Fruit fly (Drosophila melanogaster) whole organism, embryonic: Measurements from ENCODE around the gene Son.

Experiments used
- Adf1 ChIP-seq: fragments of 200-800 bp; sonication (Bioruptor generic); IDR thresholded peaks from 2 replicates; pipeline ENCODE4 v1.3.6; 2022; ENCODE audit warnings: missing biosample characterization, missing genetic modification characterization
- Atf-2 ChIP-seq: fragments of 200-800 bp; sonication (Bioruptor generic); optimal IDR thresholded peaks from 2 replicates; lab custom pipeline; 2016; ENCODE audit warnings: missing biosample characterization, missing genetic modification characterization
- Atf6 ChIP-seq: fragments of 200-800 bp; sonication (Bioruptor generic); IDR thresholded peaks from 2 replicates; pipeline ENCODE4 v1.3.6; 2022; ENCODE audit warnings: missing biosample characterization, missing genetic modification characterization
- CG10147 ChIP-seq: fragments of 200-800 bp; sonication (Bioruptor generic); optimal IDR thresholded peaks from 2 replicates; lab custom pipeline; 2019; ENCODE audit warnings: missing biosample characterization, mild to moderate bottlenecking, missing genetic modification characterization, moderate library complexity
- CG10209 ChIP-seq: fragments of 200-800 bp; sonication (Bioruptor generic); optimal IDR thresholded peaks from 3 replicates; lab custom pipeline; 2017; ENCODE audit warnings: missing biosample characterization, mild to moderate bottlenecking, missing genetic modification characterization, missing genetic modification reagents
- CG10543 ChIP-seq: fragments of 200-800 bp; sonication (Bioruptor generic); optimal IDR thresholded peaks from 3 replicates; lab custom pipeline; 2017; ENCODE audit warnings: missing biosample characterization, mild to moderate bottlenecking, missing genetic modification characterization, moderate library complexity
- CG10565 ChIP-seq: fragments of 200-800 bp; sonication (Bioruptor generic); optimal IDR thresholded peaks from 3 replicates; lab custom pipeline; 2016; ENCODE audit warnings: missing biosample characterization, mild to moderate bottlenecking, missing genetic modification characterization
- CG12219 ChIP-seq: fragments of 200-800 bp; sonication (Bioruptor generic); optimal IDR thresholded peaks from 3 replicates; lab custom pipeline; 2018; ENCODE audit warnings: missing biosample characterization, mild to moderate bottlenecking, missing genetic modification characterization
- CG12769 ChIP-seq: fragments of 200-800 bp; sonication (Bioruptor generic); optimal IDR thresholded peaks from 2 replicates; lab custom pipeline; 2019; ENCODE audit warnings: missing biosample characterization, mild to moderate bottlenecking, missing genetic modification characterization, moderate library complexity
- CG13287 ChIP-seq: fragments of 200-800 bp; sonication (Bioruptor generic); IDR thresholded peaks from 2 replicates; pipeline ENCODE4 v1.3.6; 2022; ENCODE audit warnings: missing biosample characterization, missing genetic modification characterization; ENCODE audit not compliant: partially characterized antibody
- CG13296 ChIP-seq: fragments of 200-800 bp; sonication (Bioruptor generic); optimal IDR thresholded peaks from 3 replicates; lab custom pipeline; 2018; ENCODE audit warnings: missing biosample characterization, mild to moderate bottlenecking, missing genetic modification characterization
- CG15696 ChIP-seq: fragments of 200-800 bp; sonication (Bioruptor generic); optimal IDR thresholded peaks from 2 replicates; lab custom pipeline; 2019; ENCODE audit warnings: missing biosample characterization, mild to moderate bottlenecking, missing genetic modification characterization, moderate library complexity
- CG17912 ChIP-seq: fragments of 200-800 bp; sonication (Bioruptor generic); optimal IDR thresholded peaks from 2 replicates; lab custom pipeline; 2018; ENCODE audit warnings: missing biosample characterization, mild to moderate bottlenecking, missing genetic modification characterization
- CG18011 ChIP-seq: fragments of 200-800 bp; sonication (Bioruptor generic); optimal IDR thresholded peaks from 2 replicates; lab custom pipeline; 2017; ENCODE audit warnings: missing biosample characterization, missing genetic modification characterization, mild to moderate bottlenecking, moderate library complexity, missing genotype
- CG34376 ChIP-seq: fragments of 200-800 bp; sonication (Bioruptor generic); optimal IDR thresholded peaks from 2 replicates; lab custom pipeline; 2018; ENCODE audit warnings: missing biosample characterization, mild to moderate bottlenecking, missing genetic modification characterization
- CG3847 ChIP-seq: fragments of 200-800 bp; sonication (Bioruptor generic); IDR thresholded peaks from 2 replicates; pipeline ENCODE4 v1.3.6; 2022; ENCODE audit warnings: missing biosample characterization, missing genetic modification characterization
- CG4404 ChIP-seq: fragments of 200-800 bp; sonication (Bioruptor generic); IDR thresholded peaks from 2 replicates; pipeline ENCODE4 v1.3.6; 2022; ENCODE audit warnings: missing biosample characterization, missing genetic modification characterization
- CG5245 ChIP-seq: fragments of 200-800 bp; sonication (Bioruptor generic); optimal IDR thresholded peaks from 3 replicates; lab custom pipeline; 2016; ENCODE audit warnings: missing biosample characterization, missing genetic modification characterization
- CG6854 ChIP-seq: fragments of 200-800 bp; sonication (Bioruptor generic); optimal IDR thresholded peaks from 3 replicates; lab custom pipeline; 2017; ENCODE audit warnings: missing biosample characterization, mild to moderate bottlenecking, missing genetic modification characterization
- CG7786 ChIP-seq: fragments of 200-800 bp; sonication (Bioruptor generic); optimal IDR thresholded peaks from 2 replicates; lab custom pipeline; 2016; ENCODE audit warnings: missing biosample characterization, missing genetic modification characterization
- CTCF ChIP-seq: fragments of 200-800 bp; sonication (Bioruptor generic); optimal IDR thresholded peaks from 2 replicates; lab custom pipeline; 2017; ENCODE audit warnings: missing biosample characterization, mild to moderate bottlenecking, missing genetic modification characterization, moderate library complexity
- Drgx ChIP-seq: fragments of 200-800 bp; sonication (Bioruptor generic); IDR thresholded peaks from 2 replicates; pipeline ENCODE4 v1.3.6; 2022; ENCODE audit warnings: missing biosample characterization, missing genetic modification characterization
- E2f1 ChIP-seq: fragments of 200-800 bp; sonication (Bioruptor generic); IDR thresholded peaks from 2 replicates; pipeline ENCODE4 v1.3.6; 2022; ENCODE audit warnings: missing biosample characterization, missing genetic modification characterization
- Ets65A ChIP-seq: fragments of 200-800 bp; sonication (Bioruptor generic); peaks from one replicate; lab custom pipeline; 2016; ENCODE audit warnings: missing biosample characterization, missing genetic modification characterization
- Ets97D ChIP-seq: fragments of 200-800 bp; sonication (Bioruptor generic); optimal IDR thresholded peaks from 3 replicates; lab custom pipeline; 2016; ENCODE audit warnings: missing biosample characterization, missing genetic modification characterization
- Gsc ChIP-seq: fragments of 200-800 bp; sonication (Bioruptor generic); IDR thresholded peaks from 2 replicates; pipeline ENCODE4 v1.3.6; 2022; ENCODE audit warnings: missing biosample characterization, missing genetic modification characterization
- Gug ChIP-seq: fragments of 200-800 bp; sonication (Bioruptor generic); IDR thresholded peaks from 4 replicates; pipeline ENCODE4 v1.3.6; 2022; ENCODE audit warnings: missing biosample characterization, missing genetic modification characterization
- H2.0 ChIP-seq: fragments of 200-800 bp; sonication (Bioruptor generic); IDR thresholded peaks from 2 replicates; pipeline ENCODE4 v1.3.6; 2022; ENCODE audit warnings: missing biosample characterization, missing genetic modification characterization
- Jarid2 ChIP-seq: fragments of 200-800 bp; sonication (Bioruptor generic); optimal IDR thresholded peaks from 3 replicates; lab custom pipeline; 2017; ENCODE audit warnings: mild to moderate bottlenecking, missing biosample characterization, missing genetic modification reagents, missing genetic modification characterization
- MTF-1 ChIP-seq: fragments of 200-800 bp; sonication (Bioruptor generic); optimal IDR thresholded peaks from 2 replicates; lab custom pipeline; 2018; ENCODE audit warnings: missing biosample characterization, mild to moderate bottlenecking, missing genetic modification characterization, borderline replicate concordance
- NFAT ChIP-seq: fragments of 200-800 bp; sonication (Bioruptor generic); IDR thresholded peaks from 2 replicates; pipeline ENCODE4 v1.3.6; 2022; ENCODE audit warnings: missing biosample characterization, missing genetic modification characterization
- NfI ChIP-seq: fragments of 200-800 bp; sonication (Bioruptor generic); optimal IDR thresholded peaks from 3 replicates; lab custom pipeline; 2018; ENCODE audit warnings: missing biosample characterization, mild to moderate bottlenecking, missing genetic modification characterization, moderate library complexity
- Oaz ChIP-seq: fragments of 200-800 bp; sonication (Bioruptor generic); IDR thresholded peaks from 2 replicates; pipeline ENCODE4 v1.3.6; 2022; ENCODE audit warnings: missing biosample characterization, missing genetic modification characterization
- Stat92E ChIP-seq, 3 experiments: fragments of >200 bp in 2 of 3; fragments of 200-800 bp in 1 of 3; sonication (Bioruptor generic) in 1 of 3; optimal IDR thresholded peaks; 2 replicates each; lab custom pipeline; 2017 to 2019; ENCODE audit warnings: missing biosample characterization in 3 of 3, missing genetic modification characterization in 3 of 3, mild to moderate bottlenecking in 1 of 3, moderate library complexity in 1 of 3
- Taf1 ChIP-seq: fragments of 200-800 bp; sonication (Bioruptor generic); IDR thresholded peaks from 2 replicates; pipeline ENCODE4 v1.3.6; 2022; ENCODE audit warnings: missing biosample characterization, missing genetic modification characterization
- Tbp ChIP-seq: fragments of >200 bp; optimal IDR thresholded peaks from 2 replicates; lab custom pipeline; 2018; ENCODE audit warnings: missing biosample characterization, missing genetic modification characterization
- YL-1 ChIP-seq: fragments of 200-800 bp; sonication (Bioruptor generic); optimal IDR thresholded peaks from 3 replicates; lab custom pipeline; 2017; ENCODE audit warnings: missing biosample characterization, mild to moderate bottlenecking, missing genetic modification characterization
- ac ChIP-seq: fragments of 200-800 bp; sonication (Bioruptor generic); optimal IDR thresholded peaks from 3 replicates; lab custom pipeline; 2017; ENCODE audit warnings: missing biosample characterization, mild to moderate bottlenecking, missing genetic modification characterization
- az2 ChIP-seq: fragments of 200-800 bp; sonication (Bioruptor generic); optimal IDR thresholded peaks from 3 replicates; lab custom pipeline; 2016; ENCODE audit warnings: missing biosample characterization, missing genetic modification characterization
- chn ChIP-seq: fragments of 200-800 bp; sonication (Bioruptor generic); optimal IDR thresholded peaks from 2 replicates; lab custom pipeline; 2016; ENCODE audit warnings: missing biosample characterization, missing genetic modification characterization
- en ChIP-seq: fragments of 200-800 bp; sonication (Bioruptor generic); optimal IDR thresholded peaks from 2 replicates; lab custom pipeline; 2016; ENCODE audit warnings: missing biosample characterization, missing genetic modification characterization
- ewg ChIP-seq: fragments of 200-800 bp; sonication (Bioruptor generic); optimal IDR thresholded peaks from 3 replicates; lab custom pipeline; 2017; ENCODE audit warnings: mild to moderate bottlenecking, missing biosample characterization, missing genetic modification reagents, missing genetic modification characterization
- fd3F ChIP-seq: fragments of 200-800 bp; sonication (Bioruptor generic); optimal IDR thresholded peaks from 2 replicates; lab custom pipeline; 2018; ENCODE audit warnings: missing biosample characterization, mild to moderate bottlenecking, missing genetic modification characterization, moderate library complexity
- gcm2 ChIP-seq: fragments of 200-800 bp; sonication (Bioruptor generic); optimal IDR thresholded peaks from 2 replicates; lab custom pipeline; 2016; ENCODE audit warnings: missing biosample characterization, missing genetic modification characterization
- inv ChIP-seq: fragments of 200-800 bp; sonication (Bioruptor generic); IDR thresholded peaks from 2 replicates; pipeline ENCODE4 v1.3.6; 2022; ENCODE audit warnings: missing biosample characterization, missing genetic modification characterization; ENCODE audit not compliant: partially characterized antibody
- mld ChIP-seq: fragments of 200-800 bp; sonication (Bioruptor generic); IDR thresholded peaks from 3 replicates; pipeline ENCODE4 v1.3.6; 2022; ENCODE audit warnings: missing biosample characterization, missing genetic modification characterization; ENCODE audit not compliant: partially characterized antibody
- p53 ChIP-seq: fragments of 200-800 bp; sonication (Bioruptor generic); optimal IDR thresholded peaks from 2 replicates; lab custom pipeline; 2016; ENCODE audit warnings: missing biosample characterization, missing genetic modification characterization
- ranshi ChIP-seq: fragments of 200-800 bp; sonication (Bioruptor generic); IDR thresholded peaks from 2 replicates; pipeline ENCODE4 v1.3.6; 2022; ENCODE audit warnings: missing biosample characterization, missing genetic modification characterization
- seq ChIP-seq: fragments of 200-800 bp; sonication (Bioruptor generic); IDR thresholded peaks from 2 replicates; pipeline ENCODE4 v1.3.6; 2022; ENCODE audit warnings: missing biosample characterization, missing genetic modification characterization
- tin ChIP-seq: fragments of 200-800 bp; sonication (Bioruptor generic); optimal IDR thresholded peaks from 3 replicates; lab custom pipeline; 2016; ENCODE audit warnings: missing biosample characterization, missing genetic modification characterization
- trem ChIP-seq: fragments of 200-800 bp; optimal IDR thresholded peaks from 3 replicates; lab custom pipeline; 2019; ENCODE audit warnings: missing biosample characterization, mild to moderate bottlenecking, missing genetic modification characterization, moderate library complexity

The Son gene

dm6 chr3R:9555334-9555974 lies 22.4 kb upstream of the Son start, which contains the start of the genes CG9386 and BckdhA (continued):
- TF ChIP-seq inv (GFP tag; lab: Robert Waterston, UW), result peak; percentile 54
- no peak for TF ChIP-seq Oaz (GFP tag; lab: Robert Waterston, UW)
- TF ChIP-seq CG13287 (GFP tag; lab: Robert Waterston, UW), result peak; percentile 77
- no peak for TF ChIP-seq Jarid2 (GFP tag; lab: Kevin White, UChicago)
- peak; percentile 35 for TF ChIP-seq Ets97D
- TF ChIP-seq CG10543 (GFP tag; lab: Kevin White, UChicago), result peak; percentile 62
- TF ChIP-seq CG10565 (GFP tag; lab: Kevin White, UChicago), result no peak
- peak; percentile 16 for TF ChIP-seq CG7786 (GFP tag; lab: Kevin White, UChicago)
- TF ChIP-seq CG4404 (GFP tag; lab: Robert Waterston, UW), result no peak
- peak; percentile 63 for TF ChIP-seq NfI (GFP tag; lab: Kevin White, UChicago)
- TF ChIP-seq CG10209, result peak; percentile 32
- no peak for TF ChIP-seq Adf1
- no peak for TF ChIP-seq E2f1 (GFP tag; lab: Robert Waterston, UW)
- TF ChIP-seq ac, result no peak
- TF ChIP-seq CTCF (GFP tag; lab: Kevin White, UChicago), result no peak
- TF ChIP-seq CG34376, result peak; percentile 46
- 0 out of 2 replicates have a peak, but pooled peaks have one; percentile 24 for TF ChIP-seq Taf1
- TF ChIP-seq CG10147 (GFP tag; lab: Kevin White, UChicago), result peak; percentile 42
- TF ChIP-seq CG13296 (GFP tag; lab: Kevin White, UChicago), result peak; percentile 59
- no peak for TF ChIP-seq CG6854 (GFP tag; lab: Kevin White, UChicago)
- TF ChIP-seq CG3847 (GFP tag; lab: Robert Waterston, UW), result no peak
- no peak for TF ChIP-seq MTF-1
- no peak for TF ChIP-seq p53 (GFP tag; lab: Kevin White, UChicago)
- peak; percentile 57 for TF ChIP-seq tin
- TF ChIP-seq Atf-2 (GFP tag; lab: Kevin White, UChicago), result peak; percentile 13
- TF ChIP-seq NFAT (GFP tag; lab: Robert Waterston, UW), result peak; percentile 76
- peak; percentile 38 for TF ChIP-seq CG15696 (tag; lab: Kevin White, UChicago)
- TF ChIP-seq ewg (GFP tag; lab: Kevin White, UChicago), result no peak
- TF ChIP-seq CG12769 (tag; lab: Kevin White, UChicago), result no peak
- TF ChIP-seq gcm2, result no peak
- peak; percentile 61 for TF ChIP-seq chn (GFP tag; lab: Kevin White, UChicago)
- TF ChIP-seq ranshi (GFP tag; lab: Robert Waterston, UW), result 0 out of 2 replicates have a peak, but pooled peaks have one; percentile 26
- peak; percentile 2 for TF ChIP-seq CG18011 (GFP tag; lab: Kevin White, UChicago)
- peak; percentile 52 for TF ChIP-seq trem (tag; lab: Kevin White, UChicago)
- TF ChIP-seq az2 (GFP tag; lab: Kevin White, UChicago), result peak; percentile 37

dm6 chr3R:9559413-9560014 lies 18.3 kb upstream of the Son start, which contains the start of the genes AP-1mu and MBD-like:
Gene AP-1mu (minus strand): TSS chr3R:9559525.
Gene MBD-like (plus strand): TSS chr3R:9559760.
- TF ChIP-seq YL-1 (GFP tag; lab: Kevin White, UChicago), result peak; percentile 83
- no peak for TF ChIP-seq CG12219 (GFP tag; lab: Kevin White, UChicago)
- TF ChIP-seq en (GFP tag; lab: Kevin White, UChicago), result peak; percentile 38
- TF ChIP-seq Gug (GFP tag; lab: Robert Waterston, UW), result peak; percentile 61; the same call in 3 of the 4 replicates
- no peak for TF ChIP-seq Gsc (GFP tag; lab: Robert Waterston, UW)
- peak; percentile 33 for TF ChIP-seq CG17912 (GFP tag; lab: Kevin White, UChicago)
- TF ChIP-seq Ets65A (GFP tag; lab: Kevin White, UChicago), result peak; percentile 95
- no peak for TF ChIP-seq Tbp
- no peak for TF ChIP-seq CG5245 (GFP tag; lab: Kevin White, UChicago)
- TF ChIP-seq fd3F (GFP tag; lab: Kevin White, UChicago), result peak; percentile 39
- no peak for TF ChIP-seq seq (GFP tag; lab: Robert Waterston, UW)
- peak; percentile 47; the same call in 1 of the 2 replicates for TF ChIP-seq H2.0 (GFP tag; lab: Robert Waterston, UW)
- no peak for TF ChIP-seq Drgx (GFP tag; lab: Robert Waterston, UW)
- 0 out of 3 replicates have a peak, but pooled peaks have one; percentile 17 for TF ChIP-seq mld (GFP tag; lab: Robert Waterston, UW)
- peak; percentile 67 for TF ChIP-seq Atf6 (GFP tag; lab: Robert Waterston, UW)
- no peak for TF ChIP-seq Stat92E (GFP tag; optimal IDR thresholded peaks at IDR 0.05; lab: Kevin White, UChicago)
